Worm (Caenorhabditis elegans): ENCODE measurements around the gene grl-7.
"Not testable (repeated sequence)": the region's sequence is repeated elsewhere in the genome, so short reads cannot be mapped to it uniquely, and the experiment has no call there.

Gene grl-7

DNA sequence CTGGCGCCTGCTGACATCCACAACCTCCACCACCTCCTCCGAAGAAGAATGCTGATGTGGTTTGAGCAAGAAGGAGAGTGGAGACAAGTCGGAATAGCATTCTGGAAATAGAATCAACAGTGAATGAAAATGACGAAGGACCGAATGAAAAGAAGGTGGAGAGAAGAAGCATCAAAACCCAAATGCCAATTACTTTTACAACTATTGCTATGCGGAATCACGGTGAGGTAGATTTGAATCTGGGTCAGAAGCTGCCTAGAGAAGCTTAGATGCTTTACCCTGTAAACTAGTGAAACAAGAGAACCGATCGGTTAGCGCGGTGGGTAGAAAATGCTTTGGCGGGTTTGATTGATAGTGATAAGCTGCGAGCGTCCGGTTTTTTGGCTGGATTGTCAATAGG is at the start of gene grl-7:
TSS of gene grl-7 (minus strand) at position 101 of the 400 bp plus-strand sequence.
- TF ChIP-seq aha-1 (tag; optimal IDR thresholded peaks at IDR 0.05) (no peak), efl-1 (optimal IDR thresholded peaks at IDR 0.05) (no peak), efl-1 (GFP tag; optimal IDR thresholded peaks at IDR 0.05 in 1 of 2) (peak in 1 of 2 experiments; percentile 33)

DNA sequence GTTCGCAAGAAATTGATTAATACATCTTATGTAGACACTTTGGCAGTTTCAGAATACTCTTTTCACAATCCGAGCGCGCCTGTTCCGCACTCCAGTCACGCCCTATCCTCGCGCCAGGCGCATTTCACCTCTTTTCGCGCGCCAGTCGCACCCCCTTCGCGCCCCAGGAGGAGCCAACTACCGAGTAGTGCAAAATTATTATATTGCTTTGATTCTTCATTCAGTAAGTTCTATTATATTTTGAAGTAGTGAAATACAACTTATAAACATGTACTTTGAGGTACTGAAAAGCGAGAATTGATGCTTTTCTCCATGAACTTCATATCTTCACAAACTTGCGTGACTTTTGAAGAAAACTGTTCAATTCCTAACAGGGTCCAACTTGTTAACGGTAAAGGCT is 49.3 kb upstream of the grl-7 start, which contains the start of gene nas-18:
TSS of gene nas-18 (plus strand) at position 301 of the 400 bp plus-strand sequence.
- TF ChIP-seq fos-1 (tag; optimal IDR thresholded peaks at IDR 0.05); blmp-1 (tag; optimal IDR thresholded peaks at IDR 0.05); lir-3 (tag; optimal IDR thresholded peaks at IDR 0.05; ENCODE audit: poor library complexity): not testable (repeated sequence)

DNA sequence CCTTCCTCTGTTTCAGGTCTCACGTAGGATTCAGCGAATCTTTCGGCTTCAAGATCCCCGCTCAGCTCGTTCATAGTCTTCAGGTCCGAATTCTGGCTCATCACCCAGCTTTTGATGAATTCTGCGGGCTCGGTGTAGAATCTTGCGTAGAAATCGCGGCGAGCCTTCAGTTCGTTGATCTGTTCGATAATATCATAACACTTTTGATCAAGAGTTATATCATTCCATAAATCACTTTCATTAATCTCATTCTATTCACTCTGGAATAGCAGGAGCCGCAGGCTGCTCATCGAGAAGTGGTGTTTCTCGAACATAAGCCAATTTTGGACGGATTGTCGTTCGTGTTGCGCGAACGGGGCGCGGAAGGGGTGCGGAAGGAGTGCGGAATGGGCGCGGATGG is 48.2 kb upstream of the grl-7 start, which contains the start of gene K03B8.4:
TSS of gene K03B8.4 (minus strand) at position 101 of the 400 bp plus-strand sequence.
- not testable (repeated sequence) for TF ChIP-seq nhr-76 (tag; optimal IDR thresholded peaks at IDR 0.05); mab-9 (GFP tag; IDR thresholded peaks at IDR 0.05); ztf-11 (tag; optimal IDR thresholded peaks at IDR 0.05)

DNA sequence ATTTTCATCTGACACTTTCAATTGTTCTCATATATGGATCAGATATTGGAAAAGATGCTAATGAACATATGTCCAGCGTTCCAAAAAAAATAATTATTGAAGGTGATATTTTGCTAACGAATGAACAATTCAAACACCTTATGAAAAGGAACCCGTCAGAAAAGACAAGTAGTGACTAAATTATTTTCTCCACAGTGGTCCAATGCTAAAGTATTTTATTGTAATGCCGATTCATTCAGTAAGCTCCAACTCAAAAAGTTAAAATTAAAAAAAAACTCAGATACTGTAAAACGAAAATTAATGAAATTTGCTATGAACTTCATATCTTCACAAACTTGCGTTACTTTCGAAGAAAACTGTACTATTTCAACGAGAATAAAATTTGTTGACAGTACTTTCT is 45.2 kb upstream of the grl-7 start, which contains the start of gene nas-16:
TSS of gene nas-16 (plus strand) at position 301 of the 400 bp plus-strand sequence.
- no peak for TF ChIP-seq nhr-85 (tag)
- TF ChIP-seq nhr-19 (GFP tag; conservative IDR thresholded peaks at IDR 0.05): no peak
- no peak for TF ChIP-seq pag-3 (tag; optimal IDR thresholded peaks at IDR 0.05; ENCODE audit: borderline replicate concordance, insufficient read depth)
- no peak for TF ChIP-seq ceh-8 (GFP tag; optimal IDR thresholded peaks at IDR 0.05)
- no peak for TF ChIP-seq efl-3 (GFP tag; optimal IDR thresholded peaks at IDR 0.05)
- no peak for TF ChIP-seq nhr-76 (tag; optimal IDR thresholded peaks at IDR 0.05)
- TF ChIP-seq snpc-4 (tag; optimal IDR thresholded peaks at IDR 0.05): no peak
- TF ChIP-seq nhr-47 (tag; optimal IDR thresholded peaks at IDR 0.05): no peak
- no peak for TF ChIP-seq sup-37 (GFP tag; optimal IDR thresholded peaks at IDR 0.05)
- no peak for TF ChIP-seq C34B4.2 (tag; optimal IDR thresholded peaks at IDR 0.05)
- TF ChIP-seq isw-1 (GFP tag; IDR thresholded peaks at IDR 0.05): no peak
- TF ChIP-seq ceh-90 (tag; optimal IDR thresholded peaks at IDR 0.05): no peak
- TF ChIP-seq ceh-63 (GFP tag; optimal IDR thresholded peaks at IDR 0.05): no peak
- no peak for TF ChIP-seq F16B12.6 (tag; optimal IDR thresholded peaks at IDR 0.05)
- no peak for TF ChIP-seq dpl-1 (GFP tag; optimal IDR thresholded peaks at IDR 0.05)
- TF ChIP-seq nhr-20 (tag; optimal IDR thresholded peaks at IDR 0.05): no peak

DNA sequence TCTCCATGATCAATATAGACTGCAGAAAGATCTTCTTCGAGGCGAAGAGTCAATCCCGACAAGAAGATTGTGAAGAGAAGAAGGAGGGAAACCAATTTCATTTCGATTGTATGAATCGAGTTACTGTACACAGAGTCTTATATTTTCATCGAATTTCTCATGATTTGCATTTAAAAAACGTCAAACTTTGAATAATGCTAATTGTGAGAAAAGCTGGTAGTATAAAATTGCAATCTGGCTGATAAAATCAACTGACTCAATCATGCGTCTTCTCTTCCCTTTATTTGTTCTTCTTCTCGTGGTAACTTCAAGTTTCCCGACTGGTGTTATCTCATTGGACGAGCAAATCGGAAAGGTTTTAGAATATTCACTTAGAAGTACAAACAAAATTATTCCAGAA is 43.6 kb upstream of the grl-7 start, which contains the start of the genes K03B8.11 and K03B8.14:
TSS of gene K03B8.11 (minus strand) at position 101 of the 400 bp plus-strand sequence.
TSS of gene K03B8.14 (plus strand) at position 110 of the 400 bp plus-strand sequence.
- TF ChIP-seq sptf-1 (tag; optimal IDR thresholded peaks at IDR 0.05) (no peak), F16B12.6 (tag; optimal IDR thresholded peaks at IDR 0.05) (no peak), swsn-7 (tag; optimal IDR thresholded peaks at IDR 0.05) (no peak), dpl-1 (GFP tag; optimal IDR thresholded peaks at IDR 0.05) (no peak), lin-13 (GFP tag; optimal IDR thresholded peaks at IDR 0.05) (no peak)

DNA sequence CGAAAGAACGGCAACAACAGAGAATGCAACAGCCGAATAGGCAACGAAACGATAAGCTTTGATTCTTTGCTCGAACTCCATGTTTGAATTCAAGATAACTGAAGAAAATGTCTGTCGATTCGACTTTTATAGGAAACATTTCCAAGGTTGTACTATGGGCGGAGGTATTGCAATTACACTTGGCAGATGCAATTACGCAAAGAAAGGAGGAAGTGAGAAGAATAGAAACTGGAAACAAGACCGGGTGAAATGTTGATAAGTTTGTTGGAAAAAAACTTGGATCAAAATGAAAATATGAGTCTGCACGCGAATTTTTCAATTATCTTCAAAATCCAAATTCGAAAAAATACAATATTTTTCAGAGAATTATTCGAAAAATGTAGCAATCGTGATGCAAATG is 43.0 kb upstream of the grl-7 start, which contains the start of gene col-155:
TSS of gene col-155 (minus strand) at position 101 of the 400 bp plus-strand sequence.
- TF ChIP-seq mdl-1 (tag; optimal IDR thresholded peaks at IDR 0.05): no peak
- no peak for TF ChIP-seq lin-35 (GFP tag; optimal IDR thresholded peaks at IDR 0.05)
- TF ChIP-seq hpl-2 (GFP tag; optimal IDR thresholded peaks at IDR 0.05): no peak
- TF ChIP-seq nhr-12 (tag; optimal IDR thresholded peaks at IDR 0.05): no peak
- no peak for TF ChIP-seq ama-1 (optimal IDR thresholded peaks at IDR 0.05)
- no peak for TF ChIP-seq tlp-1 (tag; optimal IDR thresholded peaks at IDR 0.05)
- TF ChIP-seq swsn-7 (tag; optimal IDR thresholded peaks at IDR 0.05): no peak
- no peak for TF ChIP-seq vab-15 (tag; optimal IDR thresholded peaks at IDR 0.05)
- no peak for TF ChIP-seq hlh-17 (GFP tag; optimal IDR thresholded peaks at IDR 0.05; ENCODE audit: borderline replicate concordance)
- no peak for TF ChIP-seq fkh-4 (tag; optimal IDR thresholded peaks at IDR 0.05; ENCODE audit: borderline replicate concordance)
- no peak for TF ChIP-seq lin-39 (tag; optimal IDR thresholded peaks at IDR 0.05)
- TF ChIP-seq ztf-4 (tag; optimal IDR thresholded peaks at IDR 0.05): no peak
- TF ChIP-seq mef-2 (tag; optimal IDR thresholded peaks at IDR 0.05): no peak
- TF ChIP-seq grh-1 (GFP tag; IDR thresholded peaks at IDR 0.05): no peak
- no peak for TF ChIP-seq lin-15B (tag; optimal IDR thresholded peaks at IDR 0.05)
- no peak for TF ChIP-seq nhr-237 (tag; optimal IDR thresholded peaks at IDR 0.05)
- no peak for TF ChIP-seq snu-23 (GFP tag; optimal IDR thresholded peaks at IDR 0.05)
- no peak for TF ChIP-seq unc-62 (GFP tag; optimal IDR thresholded peaks at IDR 0.05)
- no peak for TF ChIP-seq alr-1 (tag; optimal IDR thresholded peaks at IDR 0.05; ENCODE audit: borderline replicate concordance)
